Worm (Caenorhabditis elegans): ENCODE results near the gene F52E1.3.
"Not testable (repeated sequence)": the region's sequence is repeated elsewhere in the genome, so short reads cannot be mapped to it uniquely, and the experiment has no call there.

- not testable (repeated sequence) for TF ChIP-seq B0310.2 (tag; optimal IDR thresholded peaks at IDR 0.05); hmg-4 (GFP tag; optimal IDR thresholded peaks at IDR 0.05); hnd-1 (tag; optimal IDR thresholded peaks at IDR 0.05)
- TF ChIP-seq tbx-37 (GFP tag; conservative IDR thresholded peaks at IDR 0.05), result peak; percentile 60
Measured at ce11 chrV:8431295-8431694, 36.7 kb downstream of the F52E1.3 start.

Measured in whole organism, early embryonic.